Worm (Caenorhabditis elegans): ENCODE measurements around the gene tag-329.

Gene tag-329

DNA sequence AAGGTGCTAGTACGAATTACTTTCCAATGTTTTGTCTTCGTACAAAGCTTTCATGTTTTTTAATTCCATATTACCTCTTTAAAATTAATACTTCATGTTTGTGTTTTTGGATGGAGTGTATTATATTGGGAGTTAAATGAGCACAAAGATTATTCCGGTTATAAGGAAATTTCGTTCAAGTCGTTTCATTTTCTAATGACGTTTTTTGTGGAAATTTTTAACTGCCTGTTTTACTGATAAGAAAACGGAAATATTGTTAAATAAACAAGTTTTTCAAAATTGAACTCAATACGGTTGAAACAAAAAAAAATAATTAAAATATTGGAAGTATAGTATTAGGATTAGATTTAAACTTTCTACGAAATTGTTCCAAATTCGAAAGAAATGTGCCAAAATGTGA is 7.4 kb upstream of the tag-329 start:
- TF ChIP-seq C34F6.9 (tag; optimal IDR thresholded peaks at IDR 0.05): no peak
- peak; percentile 45 for TF ChIP-seq fos-1 (tag; optimal IDR thresholded peaks at IDR 0.05)
- TF ChIP-seq unc-62 (GFP tag; optimal IDR thresholded peaks at IDR 0.05): no peak

DNA sequence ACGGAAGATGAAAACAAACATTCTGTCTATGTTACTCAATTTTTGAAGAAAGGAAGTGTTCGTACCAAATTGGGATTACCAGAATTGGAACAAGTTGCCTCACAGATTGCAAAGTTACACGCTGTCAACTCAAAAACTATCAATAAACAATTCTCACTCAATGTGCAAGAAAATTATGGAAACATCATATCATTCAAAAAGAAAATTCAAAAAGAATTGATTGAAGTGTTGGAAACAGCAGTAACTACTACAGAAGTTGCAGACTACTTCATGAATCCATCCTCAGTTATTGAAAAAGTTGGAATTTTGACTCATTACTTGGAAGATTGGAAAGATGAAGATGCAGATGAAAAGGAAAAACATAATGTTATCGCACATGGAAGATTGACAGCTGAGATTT is 6.7 kb upstream of the tag-329 start:
- no peak for TF ChIP-seq lin-11 (tag; optimal IDR thresholded peaks at IDR 0.05)
- no peak for TF ChIP-seq sma-3 (GFP tag; optimal IDR thresholded peaks at IDR 0.05)
- TF ChIP-seq gmeb-1 (tag; optimal IDR thresholded peaks at IDR 0.05): no peak
- TF ChIP-seq mdl-1 (tag; optimal IDR thresholded peaks at IDR 0.05): no peak
- no peak for TF ChIP-seq alr-1 (tag; optimal IDR thresholded peaks at IDR 0.05)
- no peak for TF ChIP-seq elt-3 (tag; optimal IDR thresholded peaks at IDR 0.05)

DNA sequence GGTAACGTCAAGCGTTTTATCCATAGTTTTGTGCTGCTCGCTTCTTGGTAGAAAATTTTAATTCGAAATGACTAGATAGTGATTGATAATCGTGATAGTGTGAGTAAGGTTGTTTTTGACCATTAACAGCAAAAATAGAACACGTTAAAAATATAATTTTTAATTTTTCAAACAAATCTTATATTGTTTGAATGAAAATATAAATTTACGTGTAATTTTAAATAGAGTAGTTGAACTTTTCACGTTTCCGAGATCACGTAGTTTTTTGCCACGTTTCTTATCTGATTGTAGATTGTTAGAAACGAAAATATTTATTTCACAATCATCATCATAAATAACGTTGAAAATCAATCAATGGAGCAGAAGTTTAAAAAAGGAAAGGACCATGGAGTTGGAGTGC is 3.2 kb upstream of the tag-329 start, which contains the start of the genes C50F4.10 and pfk-1.2:
C50F4.10 (minus strand) TSS at position 101 of the 400 bp plus-strand sequence.
pfk-1.2 (plus strand) TSS at position 325 of the 400 bp plus-strand sequence.
- TF ChIP-seq lin-39 (tag; optimal IDR thresholded peaks at IDR 0.05): no peak
- TF ChIP-seq ceh-82 (tag; optimal IDR thresholded peaks at IDR 0.05): no peak
- TF ChIP-seq aly-2 (tag; optimal IDR thresholded peaks at IDR 0.05): no peak
- no peak for TF ChIP-seq nhr-21 (tag; optimal IDR thresholded peaks at IDR 0.05)

DNA sequence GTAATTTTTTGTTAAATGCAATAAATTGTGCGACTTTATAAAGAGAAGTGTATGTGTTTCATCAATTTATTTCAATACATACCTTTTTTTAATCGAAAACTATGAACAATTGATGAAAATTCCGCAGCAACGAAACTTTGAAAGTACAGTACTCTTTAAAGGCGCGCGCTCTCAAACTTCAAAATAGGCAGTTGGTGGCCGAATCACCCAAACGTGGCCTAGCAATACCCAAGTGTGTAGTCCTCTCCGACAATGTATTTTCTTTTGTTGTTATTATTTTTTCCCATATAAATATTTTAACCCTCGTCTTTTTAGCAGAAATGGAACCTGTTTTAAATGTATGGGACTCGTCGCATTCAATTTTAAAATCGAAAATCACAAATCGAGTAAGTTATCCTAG is 1.8 kb downstream of the tag-329 start, which contains the start of gene C50F4.4:
C50F4.4 (plus strand) TSS at position 267 of the 400 bp plus-strand sequence.
- TF ChIP-seq sma-9 (GFP tag; optimal IDR thresholded peaks at IDR 0.05): peak; percentile 58
- TF ChIP-seq sma-9 (tag; optimal IDR thresholded peaks at IDR 0.05): no peak
- TF ChIP-seq sma-3 (GFP tag; optimal IDR thresholded peaks at IDR 0.05): peak; percentile 30
- TF ChIP-seq nhr-6 (tag; optimal IDR thresholded peaks at IDR 0.05): no peak
- peak; percentile 33 for TF ChIP-seq gmeb-1 (tag; optimal IDR thresholded peaks at IDR 0.05)
- peak; percentile 58 for TF ChIP-seq C34F6.9 (tag; optimal IDR thresholded peaks at IDR 0.05)
- TF ChIP-seq F13H6.1 (tag; optimal IDR thresholded peaks at IDR 0.05): peak; percentile 26
- no peak for TF ChIP-seq ZK546.5 (tag; optimal IDR thresholded peaks at IDR 0.05)
- TF ChIP-seq lin-13 (GFP tag; optimal IDR thresholded peaks at IDR 0.05): no peak
- peak in 1 of 2 experiments; percentile 17 for TF ChIP-seq lsy-2 (tag; optimal IDR thresholded peaks at IDR 0.05)
- peak; percentile 15 for TF ChIP-seq fos-1 (tag; optimal IDR thresholded peaks at IDR 0.05)

DNA sequence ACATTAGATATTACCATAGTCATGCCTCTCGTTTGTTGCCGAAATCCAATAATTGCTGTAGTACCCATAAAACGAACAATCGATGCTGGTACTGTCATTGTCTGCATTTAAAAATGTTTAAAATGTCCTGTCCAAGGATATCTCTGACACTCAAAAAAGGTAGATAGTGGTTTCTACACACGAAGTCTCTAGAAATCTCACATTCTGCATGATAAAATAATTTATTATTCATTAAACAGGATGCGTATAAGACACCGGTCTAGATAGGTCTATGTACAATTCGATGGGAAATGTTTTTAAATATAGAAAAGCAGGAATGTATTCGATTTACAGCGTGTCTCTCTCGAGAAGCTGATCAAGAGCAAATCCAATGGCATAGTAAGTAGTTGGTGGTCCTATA is 4.9 kb downstream of the tag-329 start, which contains the start of gene C50F4.12:
C50F4.12 (minus strand) TSS at position 101 of the 400 bp plus-strand sequence.
- no peak for TF ChIP-seq nhr-25 (tag; optimal IDR thresholded peaks at IDR 0.05)
- TF ChIP-seq ceh-16 (tag; optimal IDR thresholded peaks at IDR 0.05): no peak
- TF ChIP-seq fos-1 (tag; optimal IDR thresholded peaks at IDR 0.05): no peak
- no peak for TF ChIP-seq blmp-1 (tag; optimal IDR thresholded peaks at IDR 0.05; ENCODE audit: insufficient read depth)
- no peak for TF ChIP-seq lin-13 (GFP tag; optimal IDR thresholded peaks at IDR 0.05)

DNA sequence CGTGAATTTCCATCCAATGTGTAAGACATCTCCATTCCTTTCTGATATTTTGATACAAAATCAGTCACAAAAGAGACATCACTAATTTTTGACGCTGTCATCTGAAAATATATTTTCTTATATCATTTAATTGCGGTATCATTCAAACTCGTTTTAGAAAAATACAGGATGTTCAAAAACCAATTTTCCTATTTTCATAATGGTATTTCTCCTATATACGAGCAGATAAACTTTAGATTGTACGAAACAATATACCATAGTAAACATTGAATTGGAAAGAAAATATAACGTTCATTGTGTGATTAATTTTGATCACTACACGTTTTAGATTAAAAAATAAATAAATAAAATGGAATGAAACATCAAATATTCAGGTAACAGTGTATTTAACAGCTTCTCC is 6.8 kb downstream of the tag-329 start, which contains the start of gene C50F4.16:
C50F4.16 (minus strand) TSS at position 101 of the 400 bp plus-strand sequence.
- no peak for TF ChIP-seq sma-9 (GFP tag; optimal IDR thresholded peaks at IDR 0.05)
- no peak for TF ChIP-seq sma-9 (tag; optimal IDR thresholded peaks at IDR 0.05)
- no peak for TF ChIP-seq mbf-1 (tag; optimal IDR thresholded peaks at IDR 0.05)
- no peak for TF ChIP-seq elt-3 (tag; optimal IDR thresholded peaks at IDR 0.05)
- TF ChIP-seq snpc-4 (tag; optimal IDR thresholded peaks at IDR 0.05): no peak
- no peak for TF ChIP-seq elt-1 (tag; optimal IDR thresholded peaks at IDR 0.05)
- TF ChIP-seq ceh-82 (tag; optimal IDR thresholded peaks at IDR 0.05): no peak
- TF ChIP-seq zag-1 (tag; optimal IDR thresholded peaks at IDR 0.05): no peak
- TF ChIP-seq lin-39 (tag; optimal IDR thresholded peaks at IDR 0.05): no peak
- TF ChIP-seq C34F6.9 (tag; optimal IDR thresholded peaks at IDR 0.05): no peak
- TF ChIP-seq unc-55 (GFP tag; optimal IDR thresholded peaks at IDR 0.05): no peak
- TF ChIP-seq nhr-237 (tag; optimal IDR thresholded peaks at IDR 0.05): no peak
- no peak for TF ChIP-seq sem-4 (tag; optimal IDR thresholded peaks at IDR 0.05)
- no peak for TF ChIP-seq blmp-1 (tag; optimal IDR thresholded peaks at IDR 0.05; ENCODE audit: insufficient read depth)

DNA sequence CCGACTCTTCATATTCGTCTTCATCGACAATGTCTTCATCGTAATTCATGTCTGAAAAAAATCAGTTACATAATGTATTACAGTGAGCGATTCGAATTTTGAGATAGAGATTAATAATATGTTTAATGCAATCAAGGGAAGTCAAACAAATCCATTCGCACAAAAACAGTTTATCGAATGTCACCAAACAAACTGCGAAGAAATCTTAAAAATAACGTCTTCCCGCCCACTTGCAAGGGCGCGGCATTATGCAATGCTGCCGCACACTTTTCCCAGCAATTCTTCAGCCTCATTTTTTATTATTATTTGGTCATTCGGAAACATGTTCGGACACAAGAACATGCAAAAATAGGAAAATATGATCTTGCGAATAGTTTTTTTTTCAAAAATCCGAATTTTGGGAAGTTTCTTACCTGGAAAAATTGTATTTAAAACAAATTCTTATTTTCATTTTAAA is 9.5 kb downstream of the tag-329 start, which contains the start of gene mdf-1:
mdf-1 (minus strand) TSS at position 51 of the 457 bp plus-strand sequence.
- peak; percentile 73 for TF ChIP-seq nhr-21 (tag; optimal IDR thresholded peaks at IDR 0.05)
- peak; percentile 37 for TF ChIP-seq snpc-4 (tag; optimal IDR thresholded peaks at IDR 0.05)
- peak; percentile 83 for TF ChIP-seq unc-55 (GFP tag; optimal IDR thresholded peaks at IDR 0.05)
- no peak for TF ChIP-seq skn-1 (tag; optimal IDR thresholded peaks at IDR 0.05)
- no peak for TF ChIP-seq peb-1 (tag; optimal IDR thresholded peaks at IDR 0.05)
- peak; percentile 35 for TF ChIP-seq mab-5 (tag; optimal IDR thresholded peaks at IDR 0.05)
- TF ChIP-seq egl-27 (tag; optimal IDR thresholded peaks at IDR 0.05): no peak
- no peak for TF ChIP-seq elt-3 (tag; optimal IDR thresholded peaks at IDR 0.05)
- TF ChIP-seq ama-1 (optimal IDR thresholded peaks at IDR 0.05): peak; percentile 47
- no peak for TF ChIP-seq nhr-11 (tag; optimal IDR thresholded peaks at IDR 0.05)
- peak; percentile 71 for TF ChIP-seq sma-3 (GFP tag; optimal IDR thresholded peaks at IDR 0.05)
- no peak for TF ChIP-seq R02D3.7 (tag; optimal IDR thresholded peaks at IDR 0.05)
- peak; percentile 82 for TF ChIP-seq C34F6.9 (tag; optimal IDR thresholded peaks at IDR 0.05)
- no peak for TF ChIP-seq elt-1 (tag; optimal IDR thresholded peaks at IDR 0.05)
- no peak for TF ChIP-seq unc-62 (GFP tag; optimal IDR thresholded peaks at IDR 0.05)
- no peak for TF ChIP-seq nhr-12 (tag; optimal IDR thresholded peaks at IDR 0.05)
- peak; percentile 28 for TF ChIP-seq Y55F3AM.14 (GFP tag; optimal IDR thresholded peaks at IDR 0.05)
- TF ChIP-seq dmd-4 (tag; optimal IDR thresholded peaks at IDR 0.05): no peak
- no peak for TF ChIP-seq nhr-23 (tag; optimal IDR thresholded peaks at IDR 0.05)

Measured in whole organism, L2 larva.